Fruit fly (Drosophila melanogaster): ENCODE results near the gene CG46306.

DNA sequence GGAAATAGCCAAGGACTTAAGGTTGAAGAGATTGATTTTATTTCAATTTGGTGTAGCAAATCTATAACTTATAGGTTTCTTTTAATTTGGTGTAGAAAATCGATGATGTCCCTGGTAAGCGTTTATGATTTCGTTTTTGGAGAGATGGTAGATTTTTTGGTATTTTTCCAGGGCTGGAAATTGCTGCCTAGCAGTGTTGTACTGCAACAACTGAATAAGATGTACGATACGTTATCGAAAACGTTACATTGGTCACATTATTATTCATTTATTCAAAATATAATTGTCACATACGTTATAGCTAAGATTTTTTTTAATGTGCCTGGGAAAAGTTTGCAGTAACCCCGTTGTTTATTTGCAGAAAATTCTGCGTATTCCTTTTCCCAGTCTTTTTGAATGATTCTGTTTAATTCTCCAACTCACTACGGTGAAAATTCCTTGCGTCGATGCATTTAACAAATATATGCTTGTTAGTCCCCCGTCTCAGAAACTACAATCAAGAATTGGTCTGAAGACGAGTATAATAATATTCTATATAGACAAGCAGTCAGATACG, 48.4 kb downstream of the CG46306 start, which contains the start of the genes CG9609 and Sap30:
- TF ChIP-seq CG8478 (optimal IDR thresholded peaks at IDR 0.05): no peak
- TF ChIP-seq cwo (GFP tag; optimal IDR thresholded peaks at IDR 0.05): no peak
- TF ChIP-seq vnd (GFP tag; IDR thresholded peaks at IDR 0.05; ENCODE audit: partially characterized antibody): no peak
- TF ChIP-seq CG13287 (GFP tag; IDR thresholded peaks at IDR 0.05; ENCODE audit: partially characterized antibody): peak; percentile 15; the same call in 1 of the 2 replicates

Measured in whole organism, embryonic.